Worm (Caenorhabditis elegans) whole organism, L1 larva: ENCODE measurements around the gene C49F5.8.
A peak's percentile ranks its signal among the peaks of the same experiment; 100 is the strongest.

Source experiments
- C04F5.9 ChIP-seq: sonication (generic microtip); optimal IDR thresholded peaks from 2 replicates; lab custom pipeline; 2016; ENCODE audit warnings: missing genetic modification characterization, missing compliant biosample characterization
- C16A3.4 ChIP-seq: fragments of 150-350 bp; optimal IDR thresholded peaks from 2 replicates; lab custom pipeline; 2014; ENCODE audit warnings: missing biosample characterization, missing genetic modification characterization
- F16B12.6 ChIP-seq: fragments of 150-350 bp; optimal IDR thresholded peaks from 2 replicates; lab custom pipeline; 2014; ENCODE audit warnings: missing biosample characterization, missing genetic modification characterization
- Y116A8C.19 ChIP-seq: sonication (generic microtip); optimal IDR thresholded peaks from 2 replicates; lab custom pipeline; 2016; ENCODE audit warnings: missing compliant biosample characterization, missing genetic modification characterization, borderline replicate concordance
- aha-1 ChIP-seq: fragments of 150-350 bp; optimal IDR thresholded peaks from 2 replicates; lab custom pipeline; 2014; ENCODE audit warnings: missing biosample characterization, missing genetic modification characterization
- aly-2 ChIP-seq: fragments of 150-350 bp; optimal IDR thresholded peaks from 2 replicates; lab custom pipeline; 2014; ENCODE audit warnings: missing biosample characterization, missing genetic modification characterization
- ama-1 ChIP-seq: fragments of 150-350 bp; optimal IDR thresholded peaks from 2 replicates; lab custom pipeline; 2014
- ceh-82 ChIP-seq, 3 experiments: fragments of 150-350 bp in 1 of 3; sonication (generic microtip) in 2 of 3; optimal IDR thresholded peaks; 2 replicates each; lab custom pipeline; 2014 to 2017; ENCODE audit warnings: missing biosample characterization in 3 of 3, missing genetic modification characterization in 3 of 3
- ceh-90 ChIP-seq: sonication (generic microtip); optimal IDR thresholded peaks from 2 replicates; lab custom pipeline; 2016; ENCODE audit warnings: missing genetic modification characterization, missing compliant biosample characterization
- dpl-1 ChIP-seq, 3 experiments: fragments of 150-350 bp in 2 of 3; sonication (generic microtip) in 1 of 3; optimal IDR thresholded peaks; 2 replicates each; lab custom pipeline; 2014 to 2017; ENCODE audit warnings: missing biosample characterization in 3 of 3, missing genetic modification characterization in 3 of 3, missing genetic modification reagents in 3 of 3
- dsc-1 ChIP-seq: sonication (generic microtip); optimal IDR thresholded peaks from 2 replicates; lab custom pipeline; 2016; ENCODE audit warnings: mild to moderate bottlenecking, missing genetic modification characterization, missing compliant biosample characterization
- efl-3 ChIP-seq: fragments of 200-800 bp; sonication (Bioruptor generic); optimal IDR thresholded peaks from 2 replicates; lab custom pipeline; 2018; ENCODE audit warnings: mild to moderate bottlenecking, missing genetic modification characterization, missing compliant biosample characterization
- egl-13 ChIP-seq: sonication (generic microtip); optimal IDR thresholded peaks from 2 replicates; lab custom pipeline; 2016; ENCODE audit warnings: missing genotype, missing genetic modification reagents, missing genetic modification characterization, missing compliant biosample characterization
- elt-2 ChIP-seq: sonication (generic microtip); optimal IDR thresholded peaks from 2 replicates; lab custom pipeline; 2016; ENCODE audit warnings: missing genetic modification characterization, mild to moderate bottlenecking, inconsistent platforms, missing compliant biosample characterization, missing genetic modification reagents
- elt-3 ChIP-seq, 6 experiments: fragments of 150-350 bp in 1 of 6; sonication (generic microtip); optimal IDR thresholded peaks; 2 replicates each; lab custom pipeline; 2017 to 2018; ENCODE audit warnings: missing biosample characterization in 6 of 6, missing genetic modification characterization in 6 of 6, inconsistent platforms in 1 of 6
- fkh-10 ChIP-seq: sonication (generic microtip); optimal IDR thresholded peaks from 2 replicates; lab custom pipeline; 2017; ENCODE audit warnings: missing biosample characterization, missing genetic modification reagents, missing genetic modification characterization
- fkh-4 ChIP-seq: sonication (generic microtip); optimal IDR thresholded peaks from 2 replicates; lab custom pipeline; 2016; ENCODE audit warnings: missing compliant biosample characterization, missing genetic modification characterization, borderline replicate concordance
- fos-1 ChIP-seq: fragments of 150-350 bp; optimal IDR thresholded peaks from 2 replicates; lab custom pipeline; 2014; ENCODE audit warnings: missing biosample characterization, missing genetic modification characterization
- hlh-4 ChIP-seq: sonication (generic microtip); optimal IDR thresholded peaks from 2 replicates; lab custom pipeline; 2016; ENCODE audit warnings: mild to moderate bottlenecking, missing genetic modification characterization, missing compliant biosample characterization
- hpl-2 ChIP-seq: fragments of 150-350 bp; optimal IDR thresholded peaks from 2 replicates; lab custom pipeline; 2014; ENCODE audit warnings: missing biosample characterization, missing genetic modification reagents, missing genetic modification characterization
- irx-1 ChIP-seq: sonication (generic microtip); optimal IDR thresholded peaks from 2 replicates; lab custom pipeline; 2016; ENCODE audit warnings: missing genetic modification characterization, missing compliant biosample characterization
- lin-14 ChIP-seq: fragments of 200-800 bp; sonication (Bioruptor generic); optimal IDR thresholded peaks from 2 replicates; lab custom pipeline; 2018; ENCODE audit warnings: mild to moderate bottlenecking, missing genetic modification characterization, moderate library complexity, missing compliant biosample characterization
- lin-15B ChIP-seq: fragments of 150-350 bp; sonication (generic microtip); optimal IDR thresholded peaks from 3 replicates; lab custom pipeline; 2014; ENCODE audit warnings: missing biosample characterization, missing genetic modification characterization
- lir-3 ChIP-seq: sonication (generic microtip); optimal IDR thresholded peaks from 2 replicates; lab custom pipeline; 2016; ENCODE audit warnings: mild to moderate bottlenecking, missing genetic modification characterization, moderate library complexity, missing compliant biosample characterization; ENCODE audit not compliant: poor library complexity
- lsy-2 ChIP-seq, 2 experiments: fragments of 150-350 bp; optimal IDR thresholded peaks; 2 replicates each; lab custom pipeline; 2014; ENCODE audit warnings: missing biosample characterization in 2 of 2, missing genetic modification characterization in 2 of 2
- mdl-1 ChIP-seq, 2 experiments: fragments of 150-350 bp; optimal IDR thresholded peaks; 2 replicates each; lab custom pipeline; 2014 to 2017; ENCODE audit warnings: missing biosample characterization in 2 of 2, missing genetic modification characterization in 2 of 2, inconsistent platforms in 1 of 2
- mef-2 ChIP-seq: fragments of 150-350 bp; optimal IDR thresholded peaks from 2 replicates; lab custom pipeline; 2014; ENCODE audit warnings: missing biosample characterization, missing genetic modification characterization
- mep-1 ChIP-seq: fragments of 150-350 bp; optimal IDR thresholded peaks from 2 replicates; lab custom pipeline; 2014; ENCODE audit warnings: missing biosample characterization, missing genetic modification characterization
- nhr-12 ChIP-seq: sonication (generic microtip); optimal IDR thresholded peaks from 2 replicates; lab custom pipeline; 2017; ENCODE audit warnings: missing biosample characterization, missing genetic modification characterization
- nhr-20 ChIP-seq: sonication (generic microtip); optimal IDR thresholded peaks from 2 replicates; lab custom pipeline; 2016; ENCODE audit warnings: mild to moderate bottlenecking, missing genetic modification characterization, missing compliant biosample characterization
- nhr-47 ChIP-seq: sonication (generic microtip); optimal IDR thresholded peaks from 2 replicates; lab custom pipeline; 2016; ENCODE audit warnings: mild to moderate bottlenecking, missing genetic modification characterization, moderate library complexity, missing compliant biosample characterization
- nhr-76 ChIP-seq: sonication (generic microtip); optimal IDR thresholded peaks from 2 replicates; lab custom pipeline; 2017; ENCODE audit warnings: missing biosample characterization, missing genetic modification characterization
- nhr-77 ChIP-seq: fragments of 150-350 bp; optimal IDR thresholded peaks from 2 replicates; lab custom pipeline; 2014; ENCODE audit warnings: missing biosample characterization, missing genetic modification characterization
- nhr-84 ChIP-seq: sonication (generic microtip); optimal IDR thresholded peaks from 2 replicates; lab custom pipeline; 2017; ENCODE audit warnings: missing biosample characterization, missing genetic modification characterization
- nhr-90 ChIP-seq: sonication (generic microtip); optimal IDR thresholded peaks from 2 replicates; lab custom pipeline; 2016; ENCODE audit warnings: mild to moderate bottlenecking, missing genetic modification characterization, missing compliant biosample characterization; ENCODE audit not compliant: poor library complexity
- pag-3 ChIP-seq: sonication (generic microtip); optimal IDR thresholded peaks from 2 replicates; lab custom pipeline; 2017; ENCODE audit warnings: missing genetic modification characterization, mild to moderate bottlenecking, missing compliant biosample characterization, antibody characterized with exemption, borderline replicate concordance; ENCODE audit not compliant: insufficient read depth
- pax-3 ChIP-seq: fragments of 200-800 bp; sonication (Bioruptor generic); optimal IDR thresholded peaks from 2 replicates; lab custom pipeline; 2018; ENCODE audit warnings: mild to moderate bottlenecking, missing genetic modification characterization, moderate library complexity, missing compliant biosample characterization
- pqm-1 ChIP-seq: sonication (generic microtip); optimal IDR thresholded peaks from 3 replicates; lab custom pipeline; 2017; ENCODE audit warnings: missing biosample characterization, missing genetic modification characterization
- snpc-4 ChIP-seq: fragments of 150-350 bp; optimal IDR thresholded peaks from 2 replicates; lab custom pipeline; 2014; ENCODE audit warnings: missing biosample characterization, missing genetic modification characterization
- sox-4 ChIP-seq: sonication (generic microtip); optimal IDR thresholded peaks from 2 replicates; lab custom pipeline; 2016; ENCODE audit warnings: missing genetic modification characterization, missing compliant biosample characterization
- sup-37 ChIP-seq: fragments of 200-800 bp; sonication (Bioruptor generic); optimal IDR thresholded peaks from 2 replicates; lab custom pipeline; 2018; ENCODE audit warnings: mild to moderate bottlenecking, missing genetic modification characterization, missing compliant biosample characterization
- swsn-7 ChIP-seq: sonication (generic microtip); optimal IDR thresholded peaks from 2 replicates; lab custom pipeline; 2016; ENCODE audit warnings: missing genetic modification characterization, missing compliant biosample characterization
- unc-130 ChIP-seq: fragments of 150-350 bp; optimal IDR thresholded peaks from 2 replicates; lab custom pipeline; 2017; ENCODE audit warnings: missing biosample characterization, missing genetic modification characterization, inconsistent platforms
- vab-15 ChIP-seq: sonication (generic microtip); optimal IDR thresholded peaks from 2 replicates; lab custom pipeline; 2017; ENCODE audit warnings: missing genotype, mild to moderate bottlenecking, missing genetic modification characterization, missing compliant biosample characterization
- zag-1 ChIP-seq: fragments of 150-350 bp; optimal IDR thresholded peaks from 2 replicates; lab custom pipeline; 2014; ENCODE audit warnings: missing biosample characterization, missing genetic modification characterization
- zip-4 ChIP-seq: fragments of 200-800 bp; sonication (Bioruptor generic); optimal IDR thresholded peaks from 2 replicates; lab custom pipeline; 2018; ENCODE audit warnings: mild to moderate bottlenecking, missing genetic modification characterization, moderate library complexity, missing compliant biosample characterization
- ztf-11 ChIP-seq, 2 experiments: sonication (generic microtip); optimal IDR thresholded peaks; 2 replicates each; lab custom pipeline; 2016 to 2017; ENCODE audit warnings: missing genetic modification characterization in 2 of 2, missing biosample characterization in 1 of 2, missing compliant biosample characterization in 1 of 2
- ztf-4 ChIP-seq: fragments of 150-350 bp; optimal IDR thresholded peaks from 2 replicates; lab custom pipeline; 2014; ENCODE audit warnings: missing biosample characterization, missing genetic modification characterization

The C49F5.8 gene

ce11 chrX:11934933-11935332 is 25.0 kb upstream of the C49F5.8 start (continued):
- TF ChIP-seq hlh-4 (no peak), zag-1 (tag; lab: Kevin White, UChicago) (no peak), C16A3.4 (tag; lab: Kevin White, UChicago) (peak; percentile 57), lir-3 (tag; lab: Kevin White, UChicago) (peak; percentile 33), nhr-90 (tag; lab: Kevin White, UChicago) (peak; percentile 57), unc-130 (tag; lab: Kevin White, UChicago) (peak; percentile 23), dpl-1 (GFP tag; optimal IDR thresholded peaks at IDR 0.05; lab: Kevin White, UChicago) (no peak), ztf-11 (tag; optimal IDR thresholded peaks at IDR 0.05; lab: Kevin White, UChicago) (no peak), aly-2 (tag; lab: Kevin White, UChicago) (no peak), elt-3 (tag; optimal IDR thresholded peaks at IDR 0.05; lab: Kevin White, UChicago) (peak in 1 of 6 experiments; percentile 23)

ce11 chrX:11937343-11937935 is 22.5 kb upstream of the C49F5.8 start:
- peak; percentile 92 for TF ChIP-seq fkh-4 (tag; lab: Kevin White, UChicago)
- no peak for TF ChIP-seq pag-3 (tag; lab: Kevin White, UChicago)
- TF ChIP-seq ceh-82 (tag; optimal IDR thresholded peaks at IDR 0.05; lab: Kevin White, UChicago) = peak; percentile 99
- peak; percentile 99 for TF ChIP-seq sox-4 (tag; lab: Kevin White, UChicago)
- peak; percentile 99 for TF ChIP-seq ztf-4
- peak; percentile 99 for TF ChIP-seq nhr-77 (tag; lab: Kevin White, UChicago)
- peak; percentile 99 for TF ChIP-seq fos-1
- TF ChIP-seq irx-1 (tag; lab: Kevin White, UChicago) = peak; percentile 98
- TF ChIP-seq lir-3 (tag; lab: Kevin White, UChicago) = peak; percentile 93
- TF ChIP-seq aha-1 (tag; lab: Kevin White, UChicago) = peak; percentile 66
- no peak for TF ChIP-seq ama-1 (lab: Kevin White, UChicago)
- peak; percentile 98 for TF ChIP-seq nhr-20 (tag; lab: Kevin White, UChicago)
- TF ChIP-seq fkh-10 (GFP tag; lab: Kevin White, UChicago) = peak; percentile 99
- TF ChIP-seq swsn-7 = peak; percentile 98
- TF ChIP-seq sup-37 (GFP tag; lab: Kevin White, UChicago) = peak; percentile 87
- TF ChIP-seq nhr-84 (tag; lab: Kevin White, UChicago) = peak; percentile 73
- peak; percentile 81 for TF ChIP-seq nhr-12 (tag; lab: Kevin White, UChicago)
- TF ChIP-seq nhr-76 = peak; percentile 92
- TF ChIP-seq pax-3 (tag; lab: Kevin White, UChicago) = peak; percentile 92
- TF ChIP-seq aly-2 (tag; lab: Kevin White, UChicago) = peak; percentile 94
- peak; percentile 6 for TF ChIP-seq lin-15B (tag; lab: Kevin White, UChicago)
- TF ChIP-seq mdl-1 (tag; optimal IDR thresholded peaks at IDR 0.05; lab: Kevin White, UChicago) = peak in 1 of 2 experiments; percentile 93
- peak; percentile 78 for TF ChIP-seq mef-2
- TF ChIP-seq mep-1 (tag; lab: Kevin White, UChicago) = peak; percentile 100
- peak; percentile 92 for TF ChIP-seq efl-3
- peak; percentile 100 for TF ChIP-seq dsc-1 (tag; lab: Kevin White, UChicago)
- TF ChIP-seq lsy-2 (tag; optimal IDR thresholded peaks at IDR 0.05; lab: Kevin White, UChicago) = peak; percentile 94
- peak; percentile 95 for TF ChIP-seq zip-4
- peak; percentile 87 for TF ChIP-seq snpc-4 (tag; lab: Kevin White, UChicago)
- TF ChIP-seq C04F5.9 (tag; lab: Kevin White, UChicago) = peak; percentile 91
- peak; percentile 99 for TF ChIP-seq C16A3.4 (tag; lab: Kevin White, UChicago)
- peak; percentile 10 for TF ChIP-seq unc-130 (tag; lab: Kevin White, UChicago)
- TF ChIP-seq ceh-90 (tag; lab: Kevin White, UChicago) = peak; percentile 54
- peak; percentile 96 for TF ChIP-seq lin-14 (GFP tag; lab: Kevin White, UChicago)
- TF ChIP-seq F16B12.6 (tag; lab: Kevin White, UChicago) = peak; percentile 66
- peak; percentile 96 for TF ChIP-seq egl-13 (tag; lab: Kevin White, UChicago)
- TF ChIP-seq hlh-4 = peak; percentile 87
- peak; percentile 80 for TF ChIP-seq pqm-1 (tag; lab: Kevin White, UChicago)
- TF ChIP-seq elt-2 (tag; lab: Kevin White, UChicago) = peak; percentile 94
- TF ChIP-seq Y116A8C.19 (tag; lab: Kevin White, UChicago) = no peak
- TF ChIP-seq vab-15 (tag; lab: Kevin White, UChicago) = peak; percentile 70
- peak; percentile 99 for TF ChIP-seq nhr-47 (tag; lab: Kevin White, UChicago)
- peak; percentile 100 for TF ChIP-seq hpl-2
- TF ChIP-seq zag-1 (tag; lab: Kevin White, UChicago) = peak; percentile 79
